Fruit fly (Drosophila melanogaster): ENCODE measurements around the gene Zmynd10.
A peak's percentile ranks its signal among the peaks of the same experiment; 100 is the strongest.

The Zmynd10 gene

DNA sequence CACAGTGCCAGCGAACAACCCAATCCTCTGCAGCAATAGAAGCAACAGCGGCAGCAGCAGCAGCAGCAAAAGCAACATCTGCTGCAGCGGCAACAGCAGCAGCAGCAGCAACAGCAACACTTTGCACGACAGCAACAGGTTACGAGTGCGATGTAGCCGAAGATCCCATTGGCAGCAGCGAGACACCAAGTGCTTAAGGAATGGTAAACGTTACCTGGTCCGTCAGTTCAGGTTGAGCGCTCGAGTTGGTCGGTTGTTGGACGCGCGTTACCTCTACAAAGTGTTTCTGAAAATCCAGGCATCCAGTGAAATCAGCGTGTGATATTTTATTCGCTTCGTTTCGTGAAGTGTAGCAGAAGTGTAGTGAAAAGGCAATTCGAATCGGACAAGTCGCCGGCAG, 2.5 kb upstream of the Zmynd10 start, which contains the start of gene CG17672 (continued):
- peak; percentile 86; the same call in 3 of the 4 replicates for TF ChIP-seq chinmo (GFP tag; IDR thresholded peaks at IDR 0.05; ENCODE audit: partially characterized antibody)
- TF ChIP-seq D19B (GFP tag; optimal IDR thresholded peaks at IDR 0.05): no peak
- TF ChIP-seq dmrt99B (tag; optimal IDR thresholded peaks at IDR 0.05): no peak
- TF ChIP-seq onecut (GFP tag; IDR thresholded peaks at IDR 0.05): no peak
- TF ChIP-seq jing (GFP tag; optimal IDR thresholded peaks at IDR 0.05): no peak
- TF ChIP-seq tll (GFP tag; optimal IDR thresholded peaks at IDR 0.05): no peak
- no peak for TF ChIP-seq CG1603 (tag; optimal IDR thresholded peaks at IDR 0.05)
- no peak for TF ChIP-seq CG17186 (GFP tag; optimal IDR thresholded peaks at IDR 0.05)
- TF ChIP-seq CG7357 (GFP tag; IDR thresholded peaks at IDR 0.05): no peak
- no peak for TF ChIP-seq PHDP (tag; optimal IDR thresholded peaks at IDR 0.05)
- TF ChIP-seq CG14667 (GFP tag; IDR thresholded peaks at IDR 0.05): no peak
- TF ChIP-seq H2.0 (GFP tag; IDR thresholded peaks at IDR 0.05): no peak
- TF ChIP-seq CG33213 (GFP tag; optimal IDR thresholded peaks at IDR 0.05): no peak
- TF ChIP-seq CG14014 (GFP tag; IDR thresholded peaks at IDR 0.05): no peak
- peak; percentile 32 for TF ChIP-seq CG3995 (GFP tag; optimal IDR thresholded peaks at IDR 0.05)
- TF ChIP-seq ATbp (GFP tag; optimal IDR thresholded peaks at IDR 0.05): no peak
- no peak for TF ChIP-seq sisA (GFP tag; IDR thresholded peaks at IDR 0.05)
- no peak for TF ChIP-seq Abd-B (GFP tag; optimal IDR thresholded peaks at IDR 0.05)
- no peak for TF ChIP-seq CG4404 (GFP tag; IDR thresholded peaks at IDR 0.05)
- TF ChIP-seq CG16863 (GFP tag; optimal IDR thresholded peaks at IDR 0.05): no peak
- no peak for TF ChIP-seq wek (GFP tag; optimal IDR thresholded peaks at IDR 0.05)
- no peak for TF ChIP-seq CG18619 (GFP tag; optimal IDR thresholded peaks at IDR 0.05)
- no peak for TF ChIP-seq lov (optimal IDR thresholded peaks at IDR 0.05)
- 0 out of 3 replicates have a peak, but pooled peaks have one; percentile 40 for TF ChIP-seq lov (GFP tag; IDR thresholded peaks at IDR 0.05)
- TF ChIP-seq vfl (GFP tag; optimal IDR thresholded peaks at IDR 0.05): no peak
- no peak for TF ChIP-seq CG12071 (GFP tag; optimal IDR thresholded peaks at IDR 0.05)
- 0 out of 3 replicates have a peak, but pooled peaks have one; percentile 27 for TF ChIP-seq CG34422 (GFP tag; IDR thresholded peaks at IDR 0.05)
- peak in 1 of 2 experiments; percentile 22 for TF ChIP-seq bsh (GFP tag; optimal IDR thresholded peaks at IDR 0.05)
- no peak for TF ChIP-seq CG10147 (GFP tag; optimal IDR thresholded peaks at IDR 0.05)
- TF ChIP-seq pros (GFP tag; optimal IDR thresholded peaks at IDR 0.05): no peak
- no peak for TF ChIP-seq HLH54F (GFP tag; optimal IDR thresholded peaks at IDR 0.05)
- no peak for TF ChIP-seq Bdp1 (GFP tag; optimal IDR thresholded peaks at IDR 0.05)
- no peak for TF ChIP-seq YL-1 (GFP tag; optimal IDR thresholded peaks at IDR 0.05)
- no peak for TF ChIP-seq CG17829 (tag; optimal IDR thresholded peaks at IDR 0.05)
- TF ChIP-seq aop (GFP tag; IDR thresholded peaks at IDR 0.05): no peak
- TF ChIP-seq nom (GFP tag; optimal IDR thresholded peaks at IDR 0.05): peak; percentile 39
- TF ChIP-seq tgo (GFP tag; IDR thresholded peaks at IDR 0.05): no peak
- no peak for TF ChIP-seq sqz (GFP tag; optimal IDR thresholded peaks at IDR 0.05)
- TF ChIP-seq peb (GFP tag; IDR thresholded peaks at IDR 0.05): no peak
- TF ChIP-seq CG7786 (GFP tag; optimal IDR thresholded peaks at IDR 0.05): no peak
- TF ChIP-seq ara (GFP tag; IDR thresholded peaks at IDR 0.05): 0 out of 2 replicates have a peak, but pooled peaks have one; percentile 41
- TF ChIP-seq p53 (GFP tag; optimal IDR thresholded peaks at IDR 0.05): no peak
- TF ChIP-seq Atf6 (GFP tag; IDR thresholded peaks at IDR 0.05): no peak
- TF ChIP-seq Camta (GFP tag; optimal IDR thresholded peaks at IDR 0.05): no peak
- no peak for TF ChIP-seq fu2 (GFP tag; optimal IDR thresholded peaks at IDR 0.05)
- no peak for TF ChIP-seq CG2129 (GFP tag; IDR thresholded peaks at IDR 0.05; ENCODE audit: partially characterized antibody)
- no peak for TF ChIP-seq Elba2 (GFP tag; optimal IDR thresholded peaks at IDR 0.05)
- TF ChIP-seq CG11723 (GFP tag; optimal IDR thresholded peaks at IDR 0.05): no peak
- no peak for TF ChIP-seq ac (GFP tag; optimal IDR thresholded peaks at IDR 0.05)
- no peak for TF ChIP-seq NK7.1 (GFP tag; optimal IDR thresholded peaks at IDR 0.05)
- peak; percentile 69 for TF ChIP-seq CG11504 (tag; optimal IDR thresholded peaks at IDR 0.05)
- TF ChIP-seq Nf-YB (GFP tag; optimal IDR thresholded peaks at IDR 0.05): peak; percentile 8
